Fruit fly (Drosophila melanogaster): Measurements from ENCODE around the gene Naa20A.
A peak's percentile ranks its signal among the peaks of the same experiment; 100 is the strongest.

- no peak for TF ChIP-seq psq (GFP tag; optimal IDR thresholded peaks at IDR 0.05)
- TF ChIP-seq Myc (optimal IDR thresholded peaks at IDR 0.05), result peak; percentile 50
- no peak for TF ChIP-seq Dif (GFP tag; optimal IDR thresholded peaks at IDR 0.05; ENCODE audit: partially characterized antibody)
- no peak for TF ChIP-seq Hr83 (GFP tag; optimal IDR thresholded peaks at IDR 0.05; ENCODE audit: poor library complexity, severe bottlenecking)
- no peak for TF ChIP-seq Dfd (GFP tag; optimal IDR thresholded peaks at IDR 0.05)
- TF ChIP-seq CG32264 (GFP tag; optimal IDR thresholded peaks at IDR 0.05), result no peak
- TF ChIP-seq h (GFP tag; optimal IDR thresholded peaks at IDR 0.05), result no peak
- TF ChIP-seq Hnf4 (GFP tag; optimal IDR thresholded peaks at IDR 0.05), result no peak
- no peak for TF ChIP-seq Jra (GFP tag; optimal IDR thresholded peaks at IDR 0.05)
- TF ChIP-seq br (GFP tag; optimal IDR thresholded peaks at IDR 0.05), result no peak
- no peak for TF ChIP-seq usp (GFP tag; optimal IDR thresholded peaks at IDR 0.05)
- TF ChIP-seq jim (GFP tag; optimal IDR thresholded peaks at IDR 0.05), result no peak
- TF ChIP-seq fru (GFP tag; optimal IDR thresholded peaks at IDR 0.05), result no peak
Observed at dm6 chrX:19640707-19641248, 17.9 kb upstream of the Naa20A start.

Data from whole organism, wandering third instar larva.